Worm (Caenorhabditis elegans) whole organism, young adult: ENCODE measurements around the gene srz-6.
"Not testable (repeated sequence)": the region's sequence is repeated elsewhere in the genome, so short reads cannot be mapped to it uniquely, and the experiment has no call there.

ENCODE experiments used
- C17E4.6 ChIP-seq: fragments of 200-800 bp; sonication (Bioruptor generic); IDR thresholded peaks from 2 replicates; pipeline ENCODE4 v1.3.6; 2022; ENCODE audit warnings: missing genetic modification reagents, missing genetic modification characterization, missing compliant biosample characterization
- Y56A3A.18 ChIP-seq: fragments of 200-800 bp; sonication (Bioruptor generic); IDR thresholded peaks from 2 replicates; pipeline ENCODE4 v1.3.6; 2022; ENCODE audit warnings: missing genetic modification reagents, missing genetic modification characterization, missing compliant biosample characterization
- atf-7 ChIP-seq: sonication (generic microtip); optimal IDR thresholded peaks from 2 replicates; lab custom pipeline; 2017; ENCODE audit warnings: mild to moderate bottlenecking, missing genetic modification characterization, missing compliant biosample characterization
- dox-1 ChIP-seq: fragments of 200-800 bp; sonication (Bioruptor generic); IDR thresholded peaks from 2 replicates; pipeline ENCODE4 v1.3.6; 2022; ENCODE audit warnings: missing genetic modification reagents, missing genetic modification characterization, missing compliant biosample characterization
- dpl-1 ChIP-seq: fragments of 150-350 bp; optimal IDR thresholded peaks from 2 replicates; lab custom pipeline; 2014; ENCODE audit warnings: missing biosample characterization, missing genetic modification reagents, missing genetic modification characterization
- him-1 ChIP-seq: sonication (generic microtip); optimal IDR thresholded peaks from 2 replicates; lab custom pipeline; 2016; ENCODE audit warnings: missing genotype, missing genetic modification reagents, missing genetic modification characterization, missing compliant biosample characterization
- lin-35 ChIP-seq, 3 experiments: fragments of 150-350 bp in 2 of 3; sonication (generic microtip) in 1 of 3; optimal IDR thresholded peaks; 2 replicates each; lab custom pipeline; 2014 to 2018; ENCODE audit warnings: missing biosample characterization in 3 of 3, missing genetic modification characterization in 3 of 3, missing genetic modification reagents in 3 of 3
- mcd-1 ChIP-seq: fragments of 200-800 bp; sonication (Bioruptor generic); IDR thresholded peaks from 2 replicates; pipeline ENCODE4 v1.3.6; 2022; ENCODE audit warnings: missing genetic modification reagents, missing genetic modification characterization, missing compliant biosample characterization
- nhr-80 ChIP-seq: sonication (generic microtip); optimal IDR thresholded peaks from 2 replicates; lab custom pipeline; 2016; ENCODE audit warnings: missing genetic modification characterization, missing compliant biosample characterization
- repo-1 ChIP-seq: sonication (generic microtip); optimal IDR thresholded peaks from 2 replicates; lab custom pipeline; 2017; ENCODE audit warnings: mild to moderate bottlenecking, missing genetic modification characterization, missing compliant biosample characterization
- snpc-4 ChIP-seq, 5 experiments: fragments of 150-350 bp in 1 of 5; sonication (generic microtip) in 4 of 5; optimal IDR thresholded peaks; 2 replicates each; lab custom pipeline; 2014 to 2018; ENCODE audit warnings: missing genetic modification characterization in 5 of 5, missing biosample characterization in 3 of 5, antibody characterized with exemption in 2 of 5, mild to moderate bottlenecking in 2 of 5, missing compliant biosample characterization in 2 of 5, missing genotype in 2 of 5, moderate library complexity in 2 of 5, missing genetic modification reagents in 1 of 5
- unc-130 ChIP-seq: sonication (generic microtip); optimal IDR thresholded peaks from 2 replicates; lab custom pipeline; 2016; ENCODE audit warnings: missing genetic modification reagents, missing genetic modification characterization, missing compliant biosample characterization
- ztf-22 ChIP-seq: fragments of 200-800 bp; sonication (Bioruptor generic); optimal IDR thresholded peaks from 2 replicates; lab custom pipeline; 2018; ENCODE audit warnings: mild to moderate bottlenecking, missing genetic modification characterization, moderate library complexity, missing compliant biosample characterization

DNA sequence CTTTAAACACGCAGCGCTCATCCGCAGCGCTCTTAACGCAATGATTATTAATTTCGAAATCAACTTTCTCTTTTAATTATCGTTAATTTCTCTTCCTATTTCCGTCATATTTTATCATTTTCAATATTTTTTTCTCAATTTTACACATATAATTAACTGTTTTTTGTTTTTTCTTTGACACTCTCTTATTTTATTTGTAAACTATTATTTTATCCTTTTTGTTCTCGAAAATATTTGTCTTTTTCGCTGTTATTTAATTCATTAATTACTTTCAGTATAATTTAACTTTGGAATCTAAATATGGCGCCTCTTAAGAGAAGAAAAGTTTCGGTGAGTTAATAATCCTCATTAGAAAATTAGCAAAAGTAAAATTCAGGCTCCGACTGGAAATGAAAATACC is 44.2 kb downstream of the srz-6 start, which contains the start of gene F49C5.3:
- TF ChIP-seq dpl-1 (GFP tag; lab: Kevin White, UChicago); snpc-4 (GFP tag; optimal IDR thresholded peaks at IDR 0.05; lab: Kevin White, UChicago); snpc-4 (tag; optimal IDR thresholded peaks at IDR 0.05; lab: Kevin White, UChicago); C17E4.6 (GFP tag; lab: Robert Waterston, UW); repo-1; atf-7 (tag; lab: Kevin White, UChicago); him-1 (tag; lab: Kevin White, UChicago); Y56A3A.18 (GFP tag; lab: Robert Waterston, UW); nhr-80 (tag; lab: Kevin White, UChicago); dox-1 (GFP tag; lab: Robert Waterston, UW); unc-130 (GFP tag; lab: Kevin White, UChicago); ztf-22 (GFP tag; lab: Kevin White, UChicago); lin-35 (GFP tag; optimal IDR thresholded peaks at IDR 0.05; lab: Kevin White, UChicago); mcd-1 (GFP tag; lab: Robert Waterston, UW): not testable (repeated sequence)
